Fruit fly (Drosophila melanogaster): ENCODE data around the gene ND-49.

- TF ChIP-seq Jra (GFP tag; optimal IDR thresholded peaks at IDR 0.05) (no peak), Hr78 (GFP tag; optimal IDR thresholded peaks at IDR 0.05) (no peak), Hnf4 (GFP tag; optimal IDR thresholded peaks at IDR 0.05) (no peak), OdsH (GFP tag; optimal IDR thresholded peaks at IDR 0.05) (no peak), psq (GFP tag; optimal IDR thresholded peaks at IDR 0.05) (peak; percentile 35), usp (GFP tag; optimal IDR thresholded peaks at IDR 0.05) (no peak), Abd-B (GFP tag; optimal IDR thresholded peaks at IDR 0.05) (no peak), dmrt93B (GFP tag; optimal IDR thresholded peaks at IDR 0.05) (no peak), Dfd (GFP tag; optimal IDR thresholded peaks at IDR 0.05) (no peak), lola (GFP tag; optimal IDR thresholded peaks at IDR 0.05) (no peak), pan (optimal IDR thresholded peaks at IDR 0.05) (no peak), Rel (GFP tag; optimal IDR thresholded peaks at IDR 0.05) (no peak), Rel (tag; optimal IDR thresholded peaks at IDR 0.05) (no peak), dsf (GFP tag; optimal IDR thresholded peaks at IDR 0.05; ENCODE audit: borderline replicate concordance) (no peak), Myc (optimal IDR thresholded peaks at IDR 0.05) (no peak)
These were observed 51.9 kb downstream of the ND-49 start for dm6 chr4:519421-519987.
